Worm (Caenorhabditis elegans): ENCODE measurements around the gene F55C12.2.

ce11 chrII:5873564-5874070 is 3.0 kb upstream of the F55C12.2 start, which contains the start of gene tex-2:
- peak; percentile 23 for TF ChIP-seq W03F9.2 (tag; optimal IDR thresholded peaks at IDR 0.05)
- no peak for TF ChIP-seq him-1 (tag; optimal IDR thresholded peaks at IDR 0.05)
- TF ChIP-seq dao-5 (tag; optimal IDR thresholded peaks at IDR 0.05): no peak

Measured in whole organism, L4/young adult.